Worm (Caenorhabditis elegans): ENCODE results near the gene F42E8.1.

F42E8.1 gene

DNA sequence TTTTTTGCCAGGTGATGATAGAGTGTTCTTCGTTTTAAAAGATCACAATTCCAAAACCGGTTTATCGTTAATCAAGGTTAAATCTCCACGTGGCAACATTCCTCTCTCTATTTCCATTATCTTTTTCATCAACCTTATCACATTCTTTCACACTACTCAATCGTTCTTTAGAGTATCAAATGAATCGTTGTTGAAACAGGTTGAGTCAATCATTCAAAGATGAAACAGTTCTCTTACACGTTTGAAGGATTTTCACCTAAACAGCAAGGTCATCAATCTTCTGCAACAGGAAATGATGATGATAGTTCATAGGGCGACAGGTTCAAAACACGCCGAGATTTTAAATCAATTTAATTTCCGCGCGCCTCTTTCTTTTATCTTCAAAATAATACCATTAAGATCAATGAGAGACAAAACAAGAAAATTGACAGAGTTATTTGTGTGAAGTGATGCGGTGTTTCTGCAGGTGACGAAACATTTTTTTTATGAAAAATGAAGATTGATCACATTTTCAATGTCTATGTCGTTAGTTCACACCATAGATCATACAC, 19.3 kb downstream of the F42E8.1 start (continued):
- TF ChIP-seq hmg-1.1 (GFP tag; IDR thresholded peaks at IDR 0.05) = no peak
- TF ChIP-seq daf-19 (GFP tag; conservative IDR thresholded peaks at IDR 0.05) = no peak
- no peak for TF ChIP-seq lin-29 (GFP tag; IDR thresholded peaks at IDR 0.05)
- TF ChIP-seq fkh-10 (GFP tag; optimal IDR thresholded peaks at IDR 0.05) = no peak
- TF ChIP-seq Y75B8A.6 (GFP tag; IDR thresholded peaks at IDR 0.05) = no peak
- TF ChIP-seq spr-3 (GFP tag; optimal IDR thresholded peaks at IDR 0.05) = no peak
- no peak for TF ChIP-seq set-16 (GFP tag; IDR thresholded peaks at IDR 0.05)
- peak in 1 of 2 experiments; percentile 7 for TF ChIP-seq hif-1 (tag; optimal IDR thresholded peaks at IDR 0.05)
- TF ChIP-seq zfp-2 (tag; optimal IDR thresholded peaks at IDR 0.05) = no peak

DNA sequence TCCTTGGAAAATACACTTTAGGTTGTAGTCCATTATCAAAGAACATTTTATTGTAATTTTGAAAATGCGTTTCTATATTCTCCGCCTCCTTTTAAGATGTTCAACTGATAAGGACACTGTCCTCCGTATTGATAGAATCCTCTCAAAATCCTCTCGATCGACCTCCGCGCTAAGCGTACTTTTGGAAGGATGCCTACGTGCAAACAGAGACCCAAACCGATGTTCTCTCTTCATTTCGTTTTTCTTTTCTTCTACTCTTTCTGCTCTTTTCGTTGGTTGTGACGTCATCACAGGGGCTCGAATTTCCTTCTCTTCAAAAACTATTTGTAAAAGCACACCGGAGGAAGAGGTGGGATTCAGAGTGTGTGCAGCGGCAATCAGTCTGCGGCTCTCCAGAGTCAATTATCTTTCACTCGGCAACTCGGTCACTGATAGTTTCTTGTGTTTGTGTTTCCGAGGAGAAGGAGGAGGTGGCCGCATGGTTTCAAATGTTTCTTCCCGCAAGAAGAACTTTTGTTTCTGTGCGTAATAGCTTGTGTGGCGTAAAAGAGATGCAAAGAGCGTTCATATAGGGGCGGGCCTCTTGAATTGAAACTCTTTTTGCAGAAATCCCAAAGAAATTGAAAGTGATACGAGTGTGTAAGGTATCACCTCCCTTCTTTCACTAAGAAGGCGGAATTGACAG, 20.6 kb downstream of the F42E8.1 start, which contains the start of gene C34B4.2:
Gene C34B4.2, plus strand, starts transcription at position 614 of the 685 bp plus-strand sequence.
- TF ChIP-seq lin-38 (GFP tag; IDR thresholded peaks at IDR 0.05) (peak; percentile 25; the same call in 1 of the 2 replicates), hmg-1.1 (GFP tag; IDR thresholded peaks at IDR 0.05) (0 out of 2 replicates have a peak, but pooled peaks have one; percentile 65), nhr-28 (tag; optimal IDR thresholded peaks at IDR 0.05) (peak; percentile 55), nhr-48 (tag; optimal IDR thresholded peaks at IDR 0.05) (peak; percentile 51), nhr-237 (tag; optimal IDR thresholded peaks at IDR 0.05) (no peak), zfp-2 (tag; optimal IDR thresholded peaks at IDR 0.05) (no peak), dmd-9 (GFP tag; IDR thresholded peaks at IDR 0.05) (no peak), lsy-2 (tag; optimal IDR thresholded peaks at IDR 0.05) (peak; percentile 7 to 62), nhr-11 (tag; optimal IDR thresholded peaks at IDR 0.05) (peak; percentile 51), mxl-3 (GFP tag; optimal IDR thresholded peaks at IDR 0.05) (peak; percentile 66), hif-1 (tag; optimal IDR thresholded peaks at IDR 0.05) (peak; percentile 84 to 99), ztf-7 (tag; optimal IDR thresholded peaks at IDR 0.05) (peak; percentile 23), F49E8.2 (tag; optimal IDR thresholded peaks at IDR 0.05; ENCODE audit: borderline replicate concordance) (no peak), dmd-6 (GFP tag; IDR thresholded peaks at IDR 0.05) (peak; percentile 79), hlh-30 (tag; optimal IDR thresholded peaks at IDR 0.05; ENCODE audit: insufficient read depth) (peak; percentile 3), mdl-1 (tag; optimal IDR thresholded peaks at IDR 0.05) (peak in 1 of 2 experiments; percentile 66), mdt-29 (GFP tag; IDR thresholded peaks at IDR 0.05) (peak; percentile 38; the same call in 1 of the 2 replicates), arid-1 (GFP tag; conservative IDR thresholded peaks at IDR 0.05) (no peak), nhr-77 (tag; optimal IDR thresholded peaks at IDR 0.05) (peak; percentile 5), Y75B8A.6 (GFP tag; IDR thresholded peaks at IDR 0.05) (no peak), aha-1 (tag) (peak; percentile 100), lin-29 (GFP tag; IDR thresholded peaks at IDR 0.05) (no peak), unc-62 (GFP tag; optimal IDR thresholded peaks at IDR 0.05 in 1 of 2) (peak in 1 of 2 experiments; percentile 93), unc-62 (tag; optimal IDR thresholded peaks at IDR 0.05) (no peak), dve-1 (tag; optimal IDR thresholded peaks at IDR 0.05; ENCODE audit: insufficient read depth) (peak; percentile 57), lin-1 (GFP tag; IDR thresholded peaks at IDR 0.05) (peak; percentile 68; the same call in 1 of the 2 replicates), nhr-102 (tag; optimal IDR thresholded peaks at IDR 0.05) (peak; percentile 7), tra-1 (GFP tag; IDR thresholded peaks at IDR 0.05) (peak; percentile 72; the same call in 1 of the 2 replicates), ceh-62 (tag; optimal IDR thresholded peaks at IDR 0.05) (no peak), rbr-2 (tag; optimal IDR thresholded peaks at IDR 0.05) (peak; percentile 3), ctbp-1 (GFP tag; IDR thresholded peaks at IDR 0.05) (0 out of 2 replicates have a peak, but pooled peaks have one; percentile 46), daf-16 (GFP tag; optimal IDR thresholded peaks at IDR 0.05) (peak; percentile 3 to 89), daf-16 (tag; optimal IDR thresholded peaks at IDR 0.05) (peak; percentile 56), T26A8.4 (GFP tag; IDR thresholded peaks at IDR 0.05) (peak; percentile 55; the same call in 1 of the 2 replicates), mep-1 (tag; optimal IDR thresholded peaks at IDR 0.05) (peak; percentile 75), T20F7.1 (GFP tag; optimal IDR thresholded peaks at IDR 0.05) (peak; percentile 25), mes-2 (tag; optimal IDR thresholded peaks at IDR 0.05; ENCODE audit: poor library complexity, severe bottlenecking) (peak; percentile 48), hlh-11 (tag; optimal IDR thresholded peaks at IDR 0.05) (peak; percentile 90), pha-4 (GFP tag; IDR thresholded peaks at IDR 0.05) (peak; percentile 61), pha-4 (tag; optimal IDR thresholded peaks at IDR 0.05) (peak; percentile 85)

All from whole organism, L4 larva.